Worm (Caenorhabditis elegans) whole organism, early embryonic: ENCODE results near the gene era-1.

ENCODE experiments used
- B0310.2 ChIP-seq: sonication (generic microtip); optimal IDR thresholded peaks from 2 replicates; lab custom pipeline; 2016; ENCODE audit warnings: mild to moderate bottlenecking, missing genetic modification characterization, missing compliant biosample characterization
- F13C5.2 ChIP-seq: sonication (generic microtip); optimal IDR thresholded peaks from 2 replicates; lab custom pipeline; 2017; ENCODE audit warnings: mild to moderate bottlenecking, missing genetic modification characterization, inconsistent platforms, missing compliant biosample characterization
- aly-1 ChIP-seq: sonication (generic microtip); optimal IDR thresholded peaks from 2 replicates; lab custom pipeline; 2016; ENCODE audit warnings: missing genetic modification characterization, missing compliant biosample characterization
- ama-1 ChIP-seq: fragments of 150-350 bp; optimal IDR thresholded peaks from 2 replicates; lab custom pipeline; 2014
- ceh-13 ChIP-seq: fragments of 200-800 bp; sonication (Bioruptor generic); optimal IDR thresholded peaks from 2 replicates; lab custom pipeline; 2018; ENCODE audit warnings: mild to moderate bottlenecking, missing genetic modification characterization, missing compliant biosample characterization
- ceh-36 ChIP-seq: sonication (generic microtip); optimal IDR thresholded peaks from 2 replicates; lab custom pipeline; 2016; ENCODE audit warnings: missing genetic modification characterization, inconsistent platforms, missing compliant biosample characterization
- ets-7 ChIP-seq: sonication (generic microtip); optimal IDR thresholded peaks from 2 replicates; lab custom pipeline; 2016; ENCODE audit warnings: missing genotype, missing genetic modification characterization, missing compliant biosample characterization
- flt-1 ChIP-seq: fragments of 200-800 bp; sonication (Bioruptor generic); IDR thresholded peaks from 2 replicates; pipeline ENCODE4 v1.3.6; 2022; ENCODE audit warnings: missing genetic modification characterization, missing compliant biosample characterization
- hmbx-1 ChIP-seq: sonication (generic microtip); optimal IDR thresholded peaks from 2 replicates; lab custom pipeline; 2016; ENCODE audit warnings: mild to moderate bottlenecking, missing genetic modification characterization, missing compliant biosample characterization
- hmg-4 ChIP-seq: fragments of 200-800 bp; sonication (Bioruptor generic); optimal IDR thresholded peaks from 2 replicates; lab custom pipeline; 2018; ENCODE audit warnings: mild to moderate bottlenecking, missing genetic modification characterization, missing compliant biosample characterization
- hnd-1 ChIP-seq: sonication (generic microtip); optimal IDR thresholded peaks from 2 replicates; lab custom pipeline; 2016; ENCODE audit warnings: missing genetic modification characterization, missing compliant biosample characterization
- pes-1 ChIP-seq: fragments of 200-800 bp; sonication (Bioruptor generic); IDR thresholded peaks from 2 replicates; pipeline ENCODE4 v1.3.6; 2022; ENCODE audit warnings: missing genetic modification reagents, missing genetic modification characterization, missing compliant biosample characterization
- scrt-1 ChIP-seq: fragments of 200-800 bp; sonication (Bioruptor generic); IDR thresholded peaks from 2 replicates; pipeline ENCODE4 v1.3.6; 2022; ENCODE audit warnings: missing genetic modification characterization, missing compliant biosample characterization
- sea-1 ChIP-seq: fragments of 200-800 bp; sonication (Bioruptor generic); conservative IDR thresholded peaks from 2 replicates; pipeline ENCODE4 v1.3.6; 2022; ENCODE audit warnings: missing genetic modification characterization, missing compliant biosample characterization
- tbx-11 ChIP-seq: fragments of 200-800 bp; sonication (Bioruptor generic); IDR thresholded peaks from 2 replicates; pipeline ENCODE4 v1.3.6; 2022; ENCODE audit warnings: missing genetic modification characterization, missing compliant biosample characterization
- tbx-37 ChIP-seq: fragments of 200-800 bp; sonication (Bioruptor generic); conservative IDR thresholded peaks from 2 replicates; pipeline ENCODE4 v1.3.6; 2022; ENCODE audit warnings: missing genetic modification reagents, missing genetic modification characterization, missing compliant biosample characterization
- tra-4 ChIP-seq: sonication (generic microtip); optimal IDR thresholded peaks from 2 replicates; lab custom pipeline; 2017; ENCODE audit warnings: missing genetic modification characterization, missing compliant biosample characterization

The era-1 gene

ce11 chrV:6697552-6697951, 5.3 kb upstream of the era-1 start, which contains the start of gene W02F12.2:
TSS of gene W02F12.2 (minus strand) at chrV:6697652.
- TF ChIP-seq scrt-1 (GFP tag; lab: Robert Waterston, UW): no peak
- no peak for TF ChIP-seq pes-1 (GFP tag; lab: Robert Waterston, UW)
- TF ChIP-seq hmg-4 (GFP tag; lab: Kevin White, UChicago): no peak
- TF ChIP-seq hmbx-1 (tag; lab: Kevin White, UChicago): no peak
- TF ChIP-seq tbx-11: no peak
- TF ChIP-seq aly-1 (tag; lab: Kevin White, UChicago): no peak
- TF ChIP-seq flt-1 (GFP tag; lab: Robert Waterston, UW): no peak
- TF ChIP-seq ama-1: no peak
- TF ChIP-seq ceh-36 (tag; lab: Kevin White, UChicago): no peak
- no peak for TF ChIP-seq sea-1 (GFP tag; lab: Robert Waterston, UW)
- TF ChIP-seq tbx-37: no peak
- TF ChIP-seq ets-7 (tag; lab: Kevin White, UChicago): no peak

- TF ChIP-seq F13C5.2 (no peak), hmbx-1 (tag; lab: Kevin White, UChicago) (no peak), tbx-11 (no peak), tra-4 (tag; lab: Kevin White, UChicago) (no peak), ceh-13 (GFP tag; lab: Kevin White, UChicago) (no peak), scrt-1 (GFP tag; lab: Robert Waterston, UW) (no peak), flt-1 (GFP tag; lab: Robert Waterston, UW) (no peak), ets-7 (tag; lab: Kevin White, UChicago) (no peak)
These were observed 3.8 kb upstream of the era-1 start for ce11 chrV:6699021-6699420.

- no peak for TF ChIP-seq aly-1 (tag; lab: Kevin White, UChicago)
- TF ChIP-seq tbx-11: no peak
- no peak for TF ChIP-seq tbx-37
- no peak for TF ChIP-seq ama-1
- TF ChIP-seq scrt-1 (GFP tag; lab: Robert Waterston, UW): no peak
- no peak for TF ChIP-seq flt-1 (GFP tag; lab: Robert Waterston, UW)
- TF ChIP-seq F13C5.2: no peak
These were observed 3.0 kb upstream of the era-1 start for ce11 chrV:6699833-6700232.

ce11 chrV:6704482-6704881, 1.6 kb downstream of the era-1 start:
- TF ChIP-seq sea-1 (GFP tag; lab: Robert Waterston, UW): no peak
- TF ChIP-seq flt-1 (GFP tag; lab: Robert Waterston, UW): no peak
- no peak for TF ChIP-seq ama-1
- TF ChIP-seq tra-4 (tag; lab: Kevin White, UChicago): no peak
- TF ChIP-seq hmg-4 (GFP tag; lab: Kevin White, UChicago): no peak
- no peak for TF ChIP-seq ets-7 (tag; lab: Kevin White, UChicago)
- TF ChIP-seq hnd-1: no peak
- no peak for TF ChIP-seq ceh-13 (GFP tag; lab: Kevin White, UChicago)
- TF ChIP-seq tbx-37: no peak
- TF ChIP-seq ceh-36 (tag; lab: Kevin White, UChicago): no peak

ce11 chrV:6705367-6705766, 2.5 kb downstream of the era-1 start:
- TF ChIP-seq B0310.2: no peak
- no peak for TF ChIP-seq flt-1 (GFP tag; lab: Robert Waterston, UW)
- no peak for TF ChIP-seq scrt-1 (GFP tag; lab: Robert Waterston, UW)
- TF ChIP-seq ceh-36 (tag; lab: Kevin White, UChicago): no peak
- no peak for TF ChIP-seq tbx-37
- TF ChIP-seq tbx-11: no peak
- TF ChIP-seq hmg-4 (GFP tag; lab: Kevin White, UChicago): no peak
- TF ChIP-seq hmbx-1 (tag; lab: Kevin White, UChicago): no peak
- TF ChIP-seq ets-7 (tag; lab: Kevin White, UChicago): no peak
- TF ChIP-seq aly-1 (tag; lab: Kevin White, UChicago): no peak

ce11 chrV:6706771-6707170, 3.9 kb downstream of the era-1 start, which contains the start of gene W02F12.4:
TSS of gene W02F12.4 (minus strand) at chrV:6706934.
- TF ChIP-seq B0310.2: no peak
- no peak for TF ChIP-seq hmg-4 (GFP tag; lab: Kevin White, UChicago)
- TF ChIP-seq flt-1 (GFP tag; lab: Robert Waterston, UW): no peak
- TF ChIP-seq hnd-1: no peak
- no peak for TF ChIP-seq ceh-36 (tag; lab: Kevin White, UChicago)
- no peak for TF ChIP-seq tbx-11
- no peak for TF ChIP-seq sea-1 (GFP tag; lab: Robert Waterston, UW)
- TF ChIP-seq tbx-37: no peak
- no peak for TF ChIP-seq ets-7 (tag; lab: Kevin White, UChicago)
- TF ChIP-seq pes-1 (GFP tag; lab: Robert Waterston, UW): no peak
- no peak for TF ChIP-seq F13C5.2
- TF ChIP-seq ceh-13 (GFP tag; lab: Kevin White, UChicago): no peak
- no peak for TF ChIP-seq tra-4 (tag; lab: Kevin White, UChicago)
- no peak for TF ChIP-seq hmbx-1 (tag; lab: Kevin White, UChicago)
- TF ChIP-seq ama-1: no peak
- TF ChIP-seq aly-1 (tag; lab: Kevin White, UChicago): no peak

ce11 chrV:6709050-6709683, 6.3 kb downstream of the era-1 start, which contains the start of gene dlst-1:
TSS of gene dlst-1 (minus strand) at chrV:6709101.
- TF ChIP-seq scrt-1 (GFP tag; lab: Robert Waterston, UW) (0 out of 2 replicates have a peak, but pooled peaks have one; percentile 50), ceh-36 (tag; lab: Kevin White, UChicago) (peak; percentile 49), hmbx-1 (tag; lab: Kevin White, UChicago) (peak; percentile 5), flt-1 (GFP tag; lab: Robert Waterston, UW) (peak; percentile 46; the same call in 1 of the 2 replicates), tbx-37 (no peak), ceh-13 (GFP tag; lab: Kevin White, UChicago) (peak; percentile 21), tra-4 (tag; lab: Kevin White, UChicago) (no peak), sea-1 (GFP tag; lab: Robert Waterston, UW) (peak; percentile 51; the same call in 1 of the 2 replicates), F13C5.2 (peak; percentile 87), ama-1 (no peak), tbx-11 (peak; percentile 71), hmg-4 (GFP tag; lab: Kevin White, UChicago) (peak; percentile 66), B0310.2 (peak; percentile 23), aly-1 (tag; lab: Kevin White, UChicago) (peak; percentile 52), pes-1 (GFP tag; lab: Robert Waterston, UW) (peak; percentile 70; the same call in 1 of the 2 replicates), ets-7 (tag; lab: Kevin White, UChicago) (no peak), hnd-1 (peak; percentile 19)
